Worm (Caenorhabditis elegans) whole organism, young adult: ENCODE data around the gene srx-38.

ENCODE experiments used
- ama-1 ChIP-seq, 3 experiments: fragments of 150-350 bp in 1 of 3; sonication (generic microtip) in 2 of 3; optimal IDR thresholded peaks; 2 replicates each; lab custom pipeline; 2014 to 2018; ENCODE audit warnings: missing biosample characterization in 2 of 3, missing genetic modification characterization in 2 of 3, missing genetic modification reagents in 2 of 3
- egl-44 ChIP-seq: fragments of 200-800 bp; sonication (Bioruptor generic); IDR thresholded peaks from 2 replicates; pipeline ENCODE4 v1.3.6; 2022; ENCODE audit warnings: missing genetic modification reagents, missing genetic modification characterization, missing compliant biosample characterization
- lin-35 ChIP-seq, 3 experiments: fragments of 150-350 bp in 2 of 3; sonication (generic microtip) in 1 of 3; optimal IDR thresholded peaks; 2 replicates each; lab custom pipeline; 2014 to 2018; ENCODE audit warnings: missing biosample characterization in 3 of 3, missing genetic modification characterization in 3 of 3, missing genetic modification reagents in 3 of 3
- madf-10 ChIP-seq: sonication (generic microtip); optimal IDR thresholded peaks from 2 replicates; lab custom pipeline; 2016; ENCODE audit warnings: mild to moderate bottlenecking, missing genetic modification characterization, missing compliant biosample characterization
- nfya-1 ChIP-seq: sonication (generic microtip); optimal IDR thresholded peaks from 2 replicates; lab custom pipeline; 2017; ENCODE audit warnings: antibody characterized with exemption, missing compliant biosample characterization, missing genetic modification characterization, borderline replicate concordance; ENCODE audit not compliant: insufficient read depth

DNA sequence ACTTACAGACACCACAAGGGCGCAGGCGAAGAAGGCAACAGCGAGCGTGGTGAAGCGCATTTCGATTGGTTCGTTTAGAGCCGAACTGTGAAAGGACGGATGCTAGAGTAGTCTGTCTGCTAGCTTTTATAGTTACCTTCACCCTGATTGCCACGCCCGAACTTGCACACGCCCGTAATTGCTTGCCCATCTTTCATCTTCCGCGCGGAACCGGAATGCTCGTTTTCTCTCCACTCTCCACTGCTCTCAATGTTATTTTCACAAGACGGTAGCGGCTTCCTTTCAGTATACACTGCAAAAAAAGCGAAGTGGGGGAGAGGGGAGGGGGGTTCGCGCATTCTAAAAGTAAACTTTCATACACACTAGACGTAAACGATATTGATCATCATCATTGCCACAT lies 39.1 kb upstream of the srx-38 start, which contains the start of gene abu-8:
- TF ChIP-seq ama-1 (optimal IDR thresholded peaks at IDR 0.05; lab: Kevin White, UChicago) (no peak), ama-1 (GFP tag; optimal IDR thresholded peaks at IDR 0.05; lab: Kevin White, UChicago) (no peak), nfya-1 (tag; lab: Kevin White, UChicago) (no peak), madf-10 (tag; lab: Kevin White, UChicago) (no peak), egl-44 (GFP tag; lab: Robert Waterston, UW) (no peak), lin-35 (GFP tag; optimal IDR thresholded peaks at IDR 0.05; lab: Kevin White, UChicago) (no peak)
